Worm (Caenorhabditis elegans) whole organism, L4/young adult: ENCODE data around the gene fshr-1.

Source experiments
- W03F9.2 ChIP-seq: fragments of 150-350 bp; optimal IDR thresholded peaks from 2 replicates; lab custom pipeline; 2014; ENCODE audit warnings: missing biosample characterization, missing genetic modification characterization
- dao-5 ChIP-seq: sonication (generic microtip); optimal IDR thresholded peaks from 2 replicates; lab custom pipeline; 2016; ENCODE audit warnings: missing genotype, missing genetic modification characterization, moderate library complexity, missing compliant biosample characterization
- him-1 ChIP-seq: sonication (generic microtip); optimal IDR thresholded peaks from 2 replicates; lab custom pipeline; 2016; ENCODE audit warnings: missing genotype, missing genetic modification reagents, missing genetic modification characterization, missing compliant biosample characterization

ce11 chrV:9925647-9926046, 36.0 kb downstream of the fshr-1 start:
- TF ChIP-seq him-1 (no peak), W03F9.2 (tag; lab: Kevin White, UChicago) (no peak), dao-5 (tag; lab: Kevin White, UChicago) (no peak)
